Fruit fly (Drosophila melanogaster): ENCODE results near the gene Cyp28d1.
A peak's percentile ranks its signal among the peaks of the same experiment; 100 is the strongest.

The Cyp28d1 gene

DNA sequence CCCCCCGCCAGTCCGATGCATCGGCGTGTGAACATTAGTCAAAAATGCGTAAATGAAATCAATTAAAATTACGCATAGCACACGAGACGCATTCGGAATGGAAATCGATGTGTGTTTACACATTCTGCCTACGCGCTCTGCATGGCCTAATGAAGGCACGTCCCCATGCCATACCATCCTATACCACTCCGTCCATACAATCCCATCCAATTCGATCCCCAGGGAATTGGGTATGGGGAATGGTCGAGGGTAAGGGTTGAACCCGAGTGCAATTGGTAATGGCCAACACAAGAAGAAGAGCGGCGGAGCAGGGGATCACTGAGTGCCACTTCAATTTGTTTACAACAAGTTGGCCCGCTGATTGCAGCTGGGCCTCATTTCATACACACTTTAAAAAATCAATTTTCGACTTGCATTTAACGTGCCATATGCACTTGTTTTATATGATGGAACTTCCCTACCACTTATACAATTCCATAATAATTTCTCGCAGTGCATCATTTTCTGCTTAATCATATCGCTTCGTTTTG is 35.2 kb downstream of the Cyp28d1 start (continued):
- TF ChIP-seq Dad (GFP tag; optimal IDR thresholded peaks at IDR 0.05), result no peak
- TF ChIP-seq CG1602 (GFP tag; optimal IDR thresholded peaks at IDR 0.05), result peak; percentile 25
- no peak for TF ChIP-seq danr (GFP tag; IDR thresholded peaks at IDR 0.05)
- TF ChIP-seq CG30403 (GFP tag; optimal IDR thresholded peaks at IDR 0.05), result peak; percentile 16
- TF ChIP-seq gro (GFP tag; optimal IDR thresholded peaks at IDR 0.05), result no peak
- TF ChIP-seq NfI (GFP tag; optimal IDR thresholded peaks at IDR 0.05), result no peak
- TF ChIP-seq CG11504 (tag; optimal IDR thresholded peaks at IDR 0.05), result peak; percentile 56
- no peak for TF ChIP-seq CG10654 (GFP tag; optimal IDR thresholded peaks at IDR 0.05)
- peak; percentile 57 for TF ChIP-seq CG17359 (tag; optimal IDR thresholded peaks at IDR 0.05)

DNA sequence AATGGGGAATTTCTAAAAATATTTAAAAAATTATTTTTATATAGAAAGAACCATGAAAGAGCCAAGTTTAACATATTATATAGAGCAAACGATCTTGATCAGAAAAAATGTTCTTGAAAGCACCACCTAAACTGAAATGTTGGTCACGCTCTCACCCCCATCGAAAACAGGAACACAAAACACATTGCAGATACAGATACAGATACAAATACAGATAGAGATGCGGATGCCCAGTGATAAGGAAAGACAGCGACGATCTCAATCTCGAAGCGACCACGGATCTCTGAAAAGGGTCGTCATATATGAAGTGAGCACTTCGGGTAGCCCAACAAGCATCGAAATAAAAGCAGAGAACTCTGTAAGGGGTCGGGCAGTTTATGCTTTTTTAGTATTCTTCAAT is 37.1 kb downstream of the Cyp28d1 start:
- TF ChIP-seq CG4404 (GFP tag; IDR thresholded peaks at IDR 0.05) (no peak), CG18262 (tag; optimal IDR thresholded peaks at IDR 0.05) (peak; percentile 10), Blimp-1 (GFP tag; optimal IDR thresholded peaks at IDR 0.05) (no peak), nau (GFP tag; optimal IDR thresholded peaks at IDR 0.05) (no peak), zfh1 (GFP tag; IDR thresholded peaks at IDR 0.05) (peak; percentile 35; the same call in 1 of the 3 replicates), Med (GFP tag) (no peak), odd (GFP tag; optimal IDR thresholded peaks at IDR 0.05) (peak; percentile 7), hbn (GFP tag; IDR thresholded peaks at IDR 0.05; ENCODE audit: partially characterized antibody) (no peak), gem (tag; optimal IDR thresholded peaks at IDR 0.05) (peak; percentile 37), Doc3 (GFP tag; IDR thresholded peaks at IDR 0.05; ENCODE audit: partially characterized antibody) (no peak), CG33557 (GFP tag; optimal IDR thresholded peaks at IDR 0.05) (peak; percentile 23), corto (GFP tag; optimal IDR thresholded peaks at IDR 0.05) (peak; percentile 32), sob (GFP tag; IDR thresholded peaks at IDR 0.05) (no peak), az2 (GFP tag; optimal IDR thresholded peaks at IDR 0.05) (no peak), H2.0 (GFP tag; IDR thresholded peaks at IDR 0.05) (no peak), row (GFP tag; IDR thresholded peaks at IDR 0.05) (peak; percentile 43; the same call in 2 of the 3 replicates), CG11247 (GFP tag; IDR thresholded peaks at IDR 0.05) (no peak), stc (GFP tag; IDR thresholded peaks at IDR 0.05) (no peak), ewg (GFP tag; optimal IDR thresholded peaks at IDR 0.05) (no peak), Poxn (GFP tag; IDR thresholded peaks at IDR 0.05) (no peak), CG9817 (tag; optimal IDR thresholded peaks at IDR 0.05) (no peak), pnt (GFP tag; optimal IDR thresholded peaks at IDR 0.05) (no peak), unpg (GFP tag; optimal IDR thresholded peaks at IDR 0.05) (no peak), da (GFP tag; optimal IDR thresholded peaks at IDR 0.05) (no peak), Dll (GFP tag; IDR thresholded peaks at IDR 0.05; ENCODE audit: partially characterized antibody) (peak; percentile 29; the same call in 1 of the 4 replicates), CG2199 (GFP tag; IDR thresholded peaks at IDR 0.05) (peak; percentile 48; the same call in 1 of the 3 replicates), Sox102F (GFP tag; optimal IDR thresholded peaks at IDR 0.05) (no peak), CG4617 (GFP tag; optimal IDR thresholded peaks at IDR 0.05; ENCODE audit: borderline replicate concordance) (no peak), CG8388 (GFP tag; optimal IDR thresholded peaks at IDR 0.05) (peak; percentile 9), CG3838 (GFP tag; optimal IDR thresholded peaks at IDR 0.05) (no peak), Ada2b (GFP tag; IDR thresholded peaks at IDR 0.05) (no peak), grn (GFP tag; optimal IDR thresholded peaks at IDR 0.05) (peak; percentile 98), Scr (GFP tag; IDR thresholded peaks at IDR 0.05; ENCODE audit: partially characterized antibody) (peak; percentile 28; the same call in 1 of the 2 replicates), Aef1 (GFP tag; IDR thresholded peaks at IDR 0.05) (no peak), Side (GFP tag; optimal IDR thresholded peaks at IDR 0.05) (no peak), CG9876 (GFP tag; optimal IDR thresholded peaks at IDR 0.05) (no peak), CG17612 (GFP tag; IDR thresholded peaks at IDR 0.05) (no peak), dmrt11E (tag; optimal IDR thresholded peaks at IDR 0.05) (peak; percentile 27), tgo (GFP tag; IDR thresholded peaks at IDR 0.05) (peak; percentile 15; the same call in 1 of the 3 replicates)

All from whole organism, embryonic.